Fruit fly (Drosophila melanogaster) whole organism, adult: ENCODE data around the gene CG4017.

Experiments used
- CG11617 ChIP-seq: fragments of 200-800 bp; sonication (Bioruptor generic); optimal IDR thresholded peaks from 2 replicates; lab custom pipeline; 2017; ENCODE audit warnings: mild to moderate bottlenecking, missing biosample characterization, missing genetic modification reagents, missing genetic modification characterization
- CG12768 ChIP-seq: fragments of 200-800 bp; sonication (Bioruptor generic); optimal IDR thresholded peaks from 2 replicates; lab custom pipeline; 2017; ENCODE audit warnings: missing biosample characterization, missing genetic modification characterization, mild to moderate bottlenecking, moderate library complexity, missing genetic modification reagents
- CG14711 ChIP-seq: fragments of 200-800 bp; sonication (Bioruptor generic); optimal IDR thresholded peaks from 2 replicates; lab custom pipeline; 2018; ENCODE audit warnings: missing biosample characterization, mild to moderate bottlenecking, missing genetic modification characterization, moderate library complexity
- CG1620 ChIP-seq: fragments of 200-800 bp; sonication (Bioruptor generic); optimal IDR thresholded peaks from 2 replicates; lab custom pipeline; 2016; ENCODE audit warnings: missing biosample characterization, missing genetic modification characterization
- CG33017 ChIP-seq: fragments of 200-800 bp; sonication (Bioruptor generic); optimal IDR thresholded peaks from 2 replicates; lab custom pipeline; 2018; ENCODE audit warnings: missing biosample characterization, mild to moderate bottlenecking, missing genetic modification characterization, moderate library complexity
- CG5204 ChIP-seq: fragments of 200-800 bp; sonication (Bioruptor generic); optimal IDR thresholded peaks from 2 replicates; lab custom pipeline; 2016; ENCODE audit warnings: missing biosample characterization, missing genetic modification characterization
- CG7045 ChIP-seq: fragments of 200-800 bp; sonication (Bioruptor generic); optimal IDR thresholded peaks from 2 replicates; lab custom pipeline; 2017; ENCODE audit warnings: missing biosample characterization, mild to moderate bottlenecking, missing genetic modification characterization
- CG7101 ChIP-seq: fragments of 200-800 bp; sonication (Bioruptor generic); optimal IDR thresholded peaks from 2 replicates; lab custom pipeline; 2018; ENCODE audit warnings: missing biosample characterization, mild to moderate bottlenecking, missing genetic modification characterization, moderate library complexity
- Clk ChIP-seq: fragments of 200-800 bp; sonication (Bioruptor generic); optimal IDR thresholded peaks from 2 replicates; lab custom pipeline; 2017; ENCODE audit warnings: missing biosample characterization, missing genetic modification characterization
- Hr96 ChIP-seq: fragments of 200-800 bp; sonication (Bioruptor generic); optimal IDR thresholded peaks from 2 replicates; lab custom pipeline; 2016; ENCODE audit warnings: missing biosample characterization, missing genetic modification characterization
- Mnt ChIP-seq: fragments of 200-800 bp; sonication (Bioruptor generic); optimal IDR thresholded peaks from 2 replicates; lab custom pipeline; 2016; ENCODE audit warnings: missing biosample characterization, mild to moderate bottlenecking, missing genetic modification characterization
- bab1 ChIP-seq: fragments of 200-800 bp; sonication (Bioruptor generic); optimal IDR thresholded peaks from 3 replicates; lab custom pipeline; 2019; ENCODE audit warnings: missing biosample characterization, mild to moderate bottlenecking, missing genetic modification characterization, moderate library complexity
- cic ChIP-seq: fragments of 200-800 bp; sonication (Bioruptor generic); optimal IDR thresholded peaks from 2 replicates; lab custom pipeline; 2017; ENCODE audit warnings: missing biosample characterization, mild to moderate bottlenecking, missing genetic modification characterization, moderate library complexity
- cnc ChIP-seq, 2 experiments: fragments of >200 bp; optimal IDR thresholded peaks; 2 replicates each; lab custom pipeline; 2017
- kay ChIP-seq: fragments of 200-800 bp; sonication (Bioruptor generic); peaks from one replicate; lab custom pipeline; 2016; ENCODE audit warnings: missing biosample characterization, missing genetic modification characterization, borderline replicate concordance
- ovo ChIP-seq: fragments of 200-800 bp; sonication (Bioruptor generic); optimal IDR thresholded peaks from 2 replicates; lab custom pipeline; 2016; ENCODE audit warnings: missing biosample characterization, missing genetic modification characterization
- pad ChIP-seq: fragments of 200-800 bp; sonication (Bioruptor generic); optimal IDR thresholded peaks from 3 replicates; lab custom pipeline; 2017; ENCODE audit warnings: missing biosample characterization, missing genetic modification characterization, mild to moderate bottlenecking, moderate library complexity, missing genetic modification reagents
- tj ChIP-seq: fragments of 200-800 bp; sonication (Bioruptor generic); optimal IDR thresholded peaks from 3 replicates; lab custom pipeline; 2017; ENCODE audit warnings: missing biosample characterization, mild to moderate bottlenecking, missing genetic modification characterization, moderate library complexity
- toe ChIP-seq: fragments of 200-800 bp; sonication (Bioruptor generic); optimal IDR thresholded peaks from 2 replicates; lab custom pipeline; 2016; ENCODE audit warnings: missing biosample characterization, missing genetic modification characterization

The CG4017 gene

dm6 chr2L:9766758-9767157, at the start of gene CG4017:
Gene CG4017 (plus strand): TSS chr2L:9767058.
- TF ChIP-seq Mnt (GFP tag; lab: Kevin White, UChicago), result no peak
- no peak for TF ChIP-seq cnc (optimal IDR thresholded peaks at IDR 0.05; lab: Kevin White, UChicago)
- TF ChIP-seq CG12768 (GFP tag; lab: Kevin White, UChicago), result no peak
- TF ChIP-seq CG7101 (tag; lab: Kevin White, UChicago), result no peak
- no peak for TF ChIP-seq toe (GFP tag; lab: Kevin White, UChicago)
- no peak for TF ChIP-seq tj (GFP tag; lab: Kevin White, UChicago)
- TF ChIP-seq CG5204 (GFP tag; lab: Kevin White, UChicago), result no peak
- TF ChIP-seq bab1 (GFP tag; lab: Kevin White, UChicago), result no peak

- no peak for TF ChIP-seq CG1620
- TF ChIP-seq cnc (optimal IDR thresholded peaks at IDR 0.05; lab: Kevin White, UChicago), result peak in 1 of 2 experiments; percentile 63
- TF ChIP-seq cic (GFP tag; lab: Kevin White, UChicago), result peak; percentile 84
Observed at dm6 chr2L:9728791-9729190, 38.1 kb upstream of the CG4017 start.

DNA sequence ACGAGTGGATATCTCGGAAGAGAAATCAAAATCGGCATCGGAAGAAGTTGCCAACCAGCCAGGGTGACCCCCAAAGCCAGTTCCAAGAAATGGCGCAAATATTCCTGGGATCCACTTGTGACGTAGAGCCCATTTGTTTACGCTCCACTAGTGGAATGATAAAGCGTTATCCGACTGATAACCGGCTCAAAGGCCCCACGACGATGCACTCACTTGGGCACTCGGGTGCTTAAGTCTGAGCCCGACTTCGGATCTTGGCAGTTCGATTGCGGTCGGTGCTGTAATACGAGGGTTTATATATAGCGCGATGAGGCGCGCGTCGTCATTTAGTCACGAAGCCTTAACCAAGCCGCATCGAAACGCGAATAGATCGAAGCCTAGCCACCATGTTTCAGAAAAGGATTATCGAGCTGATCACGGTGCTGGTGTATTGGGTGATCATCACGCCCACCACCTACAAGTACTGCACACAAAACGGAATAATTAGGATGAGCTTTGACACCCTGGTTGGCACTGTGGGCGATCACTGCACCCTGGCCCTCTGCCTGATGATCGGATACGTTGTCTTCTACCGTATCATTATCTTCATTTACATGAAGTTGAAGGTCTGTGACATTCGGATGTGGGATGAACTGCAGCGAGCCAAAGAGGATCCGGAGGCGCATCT, 37.1 kb upstream of the CG4017 start, which contains the start of gene CG13116:
Gene CG13116, plus strand, starts transcription at position 323 of the 667 bp plus-strand sequence.
- peak; percentile 12 for TF ChIP-seq CG12768 (GFP tag; lab: Kevin White, UChicago)
- no peak for TF ChIP-seq bab1 (GFP tag; lab: Kevin White, UChicago)

dm6 chr2L:9731269-9731668, 35.6 kb upstream of the CG4017 start:
- TF ChIP-seq toe (GFP tag; lab: Kevin White, UChicago) (no peak), pad (GFP tag; lab: Kevin White, UChicago) (no peak), CG7101 (tag; lab: Kevin White, UChicago) (no peak), cnc (optimal IDR thresholded peaks at IDR 0.05; lab: Kevin White, UChicago) (no peak), CG14711 (no peak), Hr96 (no peak), CG11617 (GFP tag; lab: Kevin White, UChicago) (no peak), CG12768 (GFP tag; lab: Kevin White, UChicago) (no peak), CG33017 (no peak), CG5204 (GFP tag; lab: Kevin White, UChicago) (no peak), tj (GFP tag; lab: Kevin White, UChicago) (no peak), Mnt (GFP tag; lab: Kevin White, UChicago) (no peak)

dm6 chr2L:9734134-9734533, 32.7 kb upstream of the CG4017 start:
- TF ChIP-seq CG33017 (no peak), Mnt (GFP tag; lab: Kevin White, UChicago) (no peak)

- TF ChIP-seq kay (peak; percentile 85), cnc (optimal IDR thresholded peaks at IDR 0.05; lab: Kevin White, UChicago) (no peak)
Observed at dm6 chr2L:9736000-9736695, 30.7 kb upstream of the CG4017 start, which contains the start of gene CG13117. Gene CG13117 (plus strand): TSS chr2L:9736645.

- peak; percentile 52 for TF ChIP-seq kay
- TF ChIP-seq Hr96, result no peak
- no peak for TF ChIP-seq CG33017
Observed at dm6 chr2L:9737360-9737759, 29.5 kb upstream of the CG4017 start.

dm6 chr2L:9737803-9738202, 29.1 kb upstream of the CG4017 start:
- no peak for TF ChIP-seq ovo
- peak; percentile 34 for TF ChIP-seq CG7045 (GFP tag; lab: Kevin White, UChicago)
- no peak for TF ChIP-seq cic (GFP tag; lab: Kevin White, UChicago)
- TF ChIP-seq cnc (optimal IDR thresholded peaks at IDR 0.05; lab: Kevin White, UChicago), result no peak
- peak; percentile 16 for TF ChIP-seq toe (GFP tag; lab: Kevin White, UChicago)
- no peak for TF ChIP-seq Clk (GFP tag; lab: Kevin White, UChicago)
- TF ChIP-seq CG5204 (GFP tag; lab: Kevin White, UChicago), result peak; percentile 21
- no peak for TF ChIP-seq CG14711
- peak; percentile 15 for TF ChIP-seq CG33017
- TF ChIP-seq Hr96, result no peak
- no peak for TF ChIP-seq bab1 (GFP tag; lab: Kevin White, UChicago)
- no peak for TF ChIP-seq Mnt (GFP tag; lab: Kevin White, UChicago)
- peak; percentile 18 for TF ChIP-seq CG7101 (tag; lab: Kevin White, UChicago)
